Fruit fly (Drosophila melanogaster): ENCODE measurements around the gene CG9760.

CG9760 gene

dm6 chr3L:12138113-12138899, 25.2 kb downstream of the CG9760 start, which contains the start of the genes ND-SGDH and RhoGAP68F:
ND-SGDH (minus strand) TSS chr3L:12138584.
RhoGAP68F (plus strand) TSS chr3L:12138868.
- TF ChIP-seq Sp1 (GFP tag; optimal IDR thresholded peaks at IDR 0.05) (peak; percentile 76), psq (GFP tag; optimal IDR thresholded peaks at IDR 0.05) (peak; percentile 65), GATAd (GFP tag; optimal IDR thresholded peaks at IDR 0.05) (peak; percentile 55), Vsx2 (GFP tag; optimal IDR thresholded peaks at IDR 0.05; ENCODE audit: partially characterized antibody) (no peak), HLH106 (tag; optimal IDR thresholded peaks at IDR 0.05) (peak; percentile 87), ey (GFP tag; optimal IDR thresholded peaks at IDR 0.05) (peak; percentile 69), rgr (GFP tag; optimal IDR thresholded peaks at IDR 0.05) (peak; percentile 74), jim (GFP tag; optimal IDR thresholded peaks at IDR 0.05) (no peak), fru (GFP tag; optimal IDR thresholded peaks at IDR 0.05) (peak; percentile 79), br (GFP tag; optimal IDR thresholded peaks at IDR 0.05) (peak; percentile 75), dsf (GFP tag; optimal IDR thresholded peaks at IDR 0.05; ENCODE audit: borderline replicate concordance) (peak; percentile 54), Hnf4 (GFP tag; optimal IDR thresholded peaks at IDR 0.05) (peak; percentile 75), sv (GFP tag; optimal IDR thresholded peaks at IDR 0.05) (peak; percentile 61), foxo (GFP tag; optimal IDR thresholded peaks at IDR 0.05) (peak; percentile 57 to 86), tai (GFP tag; optimal IDR thresholded peaks at IDR 0.05) (peak; percentile 84), N (GFP tag; optimal IDR thresholded peaks at IDR 0.05) (no peak), OdsH (GFP tag; optimal IDR thresholded peaks at IDR 0.05) (peak; percentile 69), lola (GFP tag; optimal IDR thresholded peaks at IDR 0.05) (no peak), Hr83 (GFP tag; optimal IDR thresholded peaks at IDR 0.05; ENCODE audit: poor library complexity, severe bottlenecking) (peak; percentile 62), CG9705 (GFP tag; optimal IDR thresholded peaks at IDR 0.05) (peak; percentile 77), brk (GFP tag; optimal IDR thresholded peaks at IDR 0.05) (peak; percentile 59), dmrt93B (GFP tag; optimal IDR thresholded peaks at IDR 0.05) (peak; percentile 80), Jra (GFP tag; optimal IDR thresholded peaks at IDR 0.05) (peak; percentile 73), woc (GFP tag; optimal IDR thresholded peaks at IDR 0.05) (peak; percentile 81), Dif (GFP tag; optimal IDR thresholded peaks at IDR 0.05; ENCODE audit: partially characterized antibody) (no peak), CG32264 (GFP tag; optimal IDR thresholded peaks at IDR 0.05) (peak; percentile 32), pan (optimal IDR thresholded peaks at IDR 0.05) (no peak), Rel (GFP tag; optimal IDR thresholded peaks at IDR 0.05) (no peak), Rel (tag; optimal IDR thresholded peaks at IDR 0.05) (peak; percentile 35), CrebA (GFP tag; optimal IDR thresholded peaks at IDR 0.05; ENCODE audit: borderline replicate concordance) (no peak), dl (GFP tag; optimal IDR thresholded peaks at IDR 0.05; ENCODE audit: insufficient read depth in 1 of 2, partially characterized antibody in 2 of 2) (no peak), h (GFP tag; optimal IDR thresholded peaks at IDR 0.05) (peak; percentile 84)

DNA sequence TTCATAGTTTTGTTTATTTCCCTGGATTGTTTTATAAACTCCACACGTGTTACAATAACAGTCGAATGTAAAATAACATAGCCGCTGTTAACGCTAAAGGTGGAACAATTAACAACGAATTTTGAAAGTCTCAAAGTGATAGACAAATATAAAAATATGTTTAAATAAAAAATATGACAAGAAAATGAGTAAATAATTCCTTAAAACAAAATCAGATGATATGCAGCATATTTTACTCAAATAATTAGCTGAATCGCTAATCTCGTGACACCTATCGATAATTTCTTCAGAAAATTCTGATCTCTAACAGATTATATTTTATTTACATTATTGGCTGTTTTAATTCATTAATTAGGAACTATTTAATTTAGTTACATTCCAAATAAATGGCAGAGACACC, 26.9 kb downstream of the CG9760 start, which contains the start of the genes CG5645 and Atg12:
Gene CG5645 (minus strand): TSS at position 77 of the 400 bp plus-strand sequence.
Gene Atg12 (plus strand): TSS at position 338 of the 400 bp plus-strand sequence.
- no peak for TF ChIP-seq Hr83 (GFP tag; optimal IDR thresholded peaks at IDR 0.05; ENCODE audit: poor library complexity, severe bottlenecking)
- TF ChIP-seq Sp1 (GFP tag; optimal IDR thresholded peaks at IDR 0.05) = peak; percentile 46
- TF ChIP-seq fru (GFP tag; optimal IDR thresholded peaks at IDR 0.05) = peak; percentile 69
- no peak for TF ChIP-seq dmrt93B (GFP tag; optimal IDR thresholded peaks at IDR 0.05)
- peak in 1 of 2 experiments; percentile 83 for TF ChIP-seq foxo (GFP tag; optimal IDR thresholded peaks at IDR 0.05)
- TF ChIP-seq h (GFP tag; optimal IDR thresholded peaks at IDR 0.05) = peak; percentile 84
- TF ChIP-seq Hnf4 (GFP tag; optimal IDR thresholded peaks at IDR 0.05) = peak; percentile 81
- TF ChIP-seq Dif (GFP tag; optimal IDR thresholded peaks at IDR 0.05; ENCODE audit: partially characterized antibody) = no peak
- peak; percentile 65 for TF ChIP-seq OdsH (GFP tag; optimal IDR thresholded peaks at IDR 0.05)
- TF ChIP-seq rgr (GFP tag; optimal IDR thresholded peaks at IDR 0.05) = peak; percentile 74
- no peak for TF ChIP-seq sv (GFP tag; optimal IDR thresholded peaks at IDR 0.05)
- no peak for TF ChIP-seq jim (GFP tag; optimal IDR thresholded peaks at IDR 0.05)
- TF ChIP-seq HLH106 (tag; optimal IDR thresholded peaks at IDR 0.05) = peak; percentile 67
- peak; percentile 46 for TF ChIP-seq dsf (GFP tag; optimal IDR thresholded peaks at IDR 0.05; ENCODE audit: borderline replicate concordance)
- peak; percentile 48 for TF ChIP-seq psq (GFP tag; optimal IDR thresholded peaks at IDR 0.05)
- peak; percentile 79 for TF ChIP-seq Jra (GFP tag; optimal IDR thresholded peaks at IDR 0.05)
- peak; percentile 71 for TF ChIP-seq brk (GFP tag; optimal IDR thresholded peaks at IDR 0.05)
- TF ChIP-seq Vsx2 (GFP tag; optimal IDR thresholded peaks at IDR 0.05; ENCODE audit: partially characterized antibody) = no peak
- TF ChIP-seq ey (GFP tag; optimal IDR thresholded peaks at IDR 0.05) = peak; percentile 46
- peak; percentile 13 for TF ChIP-seq CG32264 (GFP tag; optimal IDR thresholded peaks at IDR 0.05)
- peak; percentile 76 for TF ChIP-seq woc (GFP tag; optimal IDR thresholded peaks at IDR 0.05)
- peak; percentile 36 for TF ChIP-seq br (GFP tag; optimal IDR thresholded peaks at IDR 0.05)
- peak; percentile 76 for TF ChIP-seq CG9705 (GFP tag; optimal IDR thresholded peaks at IDR 0.05)
- TF ChIP-seq Rel (GFP tag; optimal IDR thresholded peaks at IDR 0.05) = no peak
- peak; percentile 43 for TF ChIP-seq Rel (tag; optimal IDR thresholded peaks at IDR 0.05)

Measured in whole organism, wandering third instar larva.